Fruit fly (Drosophila melanogaster): Measurements from ENCODE around the gene CG32333.
A peak's percentile ranks its signal among the peaks of the same experiment; 100 is the strongest.

Gene CG32333

DNA sequence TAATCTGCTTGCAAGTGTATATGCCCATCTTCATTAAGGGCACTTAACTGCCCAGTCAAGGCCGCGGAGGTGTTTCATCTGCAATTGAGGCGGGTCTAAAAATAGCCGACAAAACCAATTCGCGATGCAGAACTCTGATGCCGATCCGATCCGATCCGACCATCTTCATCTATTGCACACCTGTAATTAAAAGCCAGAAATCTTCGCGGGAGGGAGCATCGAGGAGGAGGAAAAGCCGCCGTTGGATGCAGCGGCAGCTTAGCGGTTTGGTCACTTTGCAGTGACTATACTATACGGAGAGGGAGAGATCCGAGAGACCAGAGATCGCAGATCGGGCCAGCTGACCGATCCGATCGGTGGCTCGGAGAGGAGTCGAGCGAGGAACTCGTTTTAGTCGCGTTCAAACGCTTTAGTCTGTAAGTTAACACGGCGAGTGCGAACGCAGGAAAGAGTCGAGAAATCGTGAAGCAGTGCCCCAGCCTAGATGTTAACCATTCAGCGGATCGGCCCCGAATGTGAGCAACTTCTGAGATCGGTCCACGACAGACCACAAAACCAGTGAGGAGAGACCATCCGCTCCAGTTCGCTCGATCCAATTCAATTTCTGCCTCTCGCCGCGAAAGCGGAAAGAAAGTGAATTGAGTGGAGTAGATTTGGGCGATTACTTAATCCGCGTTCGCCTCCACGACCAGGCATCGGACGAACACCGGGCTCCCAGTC lies 19.5 kb upstream of the CG32333 start, which contains the start of gene tfc:
tfc (plus strand) TSS at position 389 of the 720 bp plus-strand sequence.
- TF ChIP-seq EcR (GFP tag; optimal IDR thresholded peaks at IDR 0.05) (no peak), usp (GFP tag; optimal IDR thresholded peaks at IDR 0.05) (no peak), psq (optimal IDR thresholded peaks at IDR 0.05) (no peak), Dll (optimal IDR thresholded peaks at IDR 0.05) (no peak), pan (optimal IDR thresholded peaks at IDR 0.05) (no peak), CG8478 (optimal IDR thresholded peaks at IDR 0.05) (no peak)

DNA sequence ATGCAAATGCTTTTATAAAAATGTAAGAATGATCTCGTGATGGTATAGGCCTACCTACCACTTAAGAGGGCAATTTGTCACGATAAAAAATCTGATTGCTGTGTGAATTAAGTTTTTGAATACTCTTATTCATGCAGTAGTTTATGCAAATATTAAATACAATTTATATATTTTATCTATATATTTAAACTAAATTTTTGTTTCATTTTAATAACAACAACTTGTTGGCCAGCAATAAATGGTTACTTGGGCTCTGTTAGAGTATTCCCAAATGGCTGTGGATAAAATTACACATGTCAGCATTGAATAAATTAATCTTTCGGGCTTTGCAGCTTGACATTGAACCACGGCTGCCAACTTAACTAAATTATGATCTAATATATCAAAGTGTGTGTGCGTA lies 17.2 kb upstream of the CG32333 start:
- TF ChIP-seq usp (GFP tag; optimal IDR thresholded peaks at IDR 0.05) (no peak), EcR (GFP tag; optimal IDR thresholded peaks at IDR 0.05) (no peak), CG8478 (optimal IDR thresholded peaks at IDR 0.05) (no peak), psq (optimal IDR thresholded peaks at IDR 0.05) (no peak), pan (optimal IDR thresholded peaks at IDR 0.05) (no peak), Dll (optimal IDR thresholded peaks at IDR 0.05) (no peak)

dm6 chr3L:1264998-1265397 lies 10.8 kb upstream of the CG32333 start:
- peak; percentile 57 for TF ChIP-seq pan (optimal IDR thresholded peaks at IDR 0.05)
- no peak for TF ChIP-seq usp (GFP tag; optimal IDR thresholded peaks at IDR 0.05)

DNA sequence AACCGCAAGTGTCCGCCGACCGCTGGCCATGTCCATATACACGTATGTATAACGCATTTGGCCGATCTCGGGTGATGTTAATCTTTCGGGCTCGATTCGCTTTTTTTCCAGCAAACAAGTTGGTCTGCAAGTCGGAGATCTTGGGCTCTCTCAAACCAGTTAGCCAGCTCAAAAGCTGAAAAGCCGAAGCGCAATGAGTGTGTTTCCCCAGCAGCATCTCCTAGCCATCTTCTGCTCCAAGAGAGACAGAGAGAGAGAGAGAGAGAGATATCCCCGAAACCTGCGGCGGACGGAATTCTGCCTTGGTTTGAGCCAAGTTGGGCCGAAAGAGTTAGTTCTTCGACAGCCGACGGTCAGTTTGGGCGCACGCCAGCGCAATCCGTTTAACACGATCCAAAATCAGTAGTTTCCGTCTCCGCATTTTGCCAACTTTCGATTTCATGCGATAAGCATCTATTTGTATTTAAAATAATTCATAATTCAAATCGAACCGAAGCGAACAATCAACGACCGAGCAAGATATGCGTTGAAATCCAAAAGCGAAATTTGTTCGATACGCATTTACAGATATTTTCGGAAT lies 10.2 kb upstream of the CG32333 start:
- TF ChIP-seq Dll (optimal IDR thresholded peaks at IDR 0.05) (no peak), EcR (GFP tag; optimal IDR thresholded peaks at IDR 0.05) (no peak), pan (optimal IDR thresholded peaks at IDR 0.05) (no peak), psq (optimal IDR thresholded peaks at IDR 0.05) (no peak), usp (GFP tag; optimal IDR thresholded peaks at IDR 0.05) (no peak), CG8478 (optimal IDR thresholded peaks at IDR 0.05) (no peak)

DNA sequence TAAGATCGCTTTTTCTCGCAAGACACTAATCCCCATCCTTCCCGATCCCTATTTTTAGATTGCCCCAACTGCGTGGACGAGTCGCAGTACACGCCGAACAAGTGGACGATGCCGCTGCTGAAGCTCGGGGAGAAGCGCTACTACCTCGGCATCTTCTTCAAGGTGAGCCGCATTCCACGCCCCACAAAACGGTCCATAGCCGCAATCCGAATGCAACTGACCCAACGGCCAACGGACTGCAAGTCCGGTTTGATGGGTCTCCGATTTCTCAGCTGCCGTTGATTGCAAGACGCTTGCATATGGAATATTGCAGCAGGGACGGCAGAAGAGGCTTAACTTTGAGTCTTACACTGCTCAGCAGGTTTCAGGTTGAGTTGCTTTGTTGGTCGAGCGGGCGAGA lies 6.7 kb upstream of the CG32333 start:
- TF ChIP-seq psq (optimal IDR thresholded peaks at IDR 0.05) (no peak), usp (GFP tag; optimal IDR thresholded peaks at IDR 0.05) (no peak), EcR (GFP tag; optimal IDR thresholded peaks at IDR 0.05) (no peak), Dll (optimal IDR thresholded peaks at IDR 0.05) (no peak), CG8478 (optimal IDR thresholded peaks at IDR 0.05) (no peak), pan (optimal IDR thresholded peaks at IDR 0.05) (no peak)

- TF ChIP-seq CG8478 (optimal IDR thresholded peaks at IDR 0.05), result no peak
- no peak for TF ChIP-seq psq (optimal IDR thresholded peaks at IDR 0.05)
- TF ChIP-seq Dll (optimal IDR thresholded peaks at IDR 0.05), result no peak
- TF ChIP-seq EcR (GFP tag; optimal IDR thresholded peaks at IDR 0.05), result no peak
- no peak for TF ChIP-seq usp (GFP tag; optimal IDR thresholded peaks at IDR 0.05)
- no peak for TF ChIP-seq pan (optimal IDR thresholded peaks at IDR 0.05)
Observed at dm6 chr3L:1277937-1278336, 2.2 kb downstream of the CG32333 start.

DNA sequence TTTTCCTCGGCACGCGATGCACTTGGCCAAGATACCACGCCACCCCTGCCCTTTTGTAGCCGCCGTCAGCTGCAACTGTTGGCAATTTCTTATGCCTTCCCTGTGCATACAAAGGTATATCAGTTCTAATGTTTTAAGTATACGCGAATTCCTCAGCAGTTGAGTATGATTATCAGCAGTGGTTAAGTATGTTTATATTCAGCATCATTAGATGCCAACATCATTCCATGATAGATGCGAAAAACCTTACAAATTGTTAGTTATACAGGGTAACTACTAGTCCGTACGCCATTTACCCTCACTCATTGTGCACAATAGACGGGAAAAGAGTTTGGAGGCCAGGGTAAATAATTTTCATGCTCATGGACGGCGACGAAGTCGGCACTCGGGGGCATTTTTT lies 3.9 kb downstream of the CG32333 start:
- no peak for TF ChIP-seq EcR (GFP tag; optimal IDR thresholded peaks at IDR 0.05)
- TF ChIP-seq CG8478 (optimal IDR thresholded peaks at IDR 0.05), result no peak
- no peak for TF ChIP-seq psq (optimal IDR thresholded peaks at IDR 0.05)
- no peak for TF ChIP-seq usp (GFP tag; optimal IDR thresholded peaks at IDR 0.05)
- no peak for TF ChIP-seq Dll (optimal IDR thresholded peaks at IDR 0.05)
- TF ChIP-seq pan (optimal IDR thresholded peaks at IDR 0.05), result no peak

DNA sequence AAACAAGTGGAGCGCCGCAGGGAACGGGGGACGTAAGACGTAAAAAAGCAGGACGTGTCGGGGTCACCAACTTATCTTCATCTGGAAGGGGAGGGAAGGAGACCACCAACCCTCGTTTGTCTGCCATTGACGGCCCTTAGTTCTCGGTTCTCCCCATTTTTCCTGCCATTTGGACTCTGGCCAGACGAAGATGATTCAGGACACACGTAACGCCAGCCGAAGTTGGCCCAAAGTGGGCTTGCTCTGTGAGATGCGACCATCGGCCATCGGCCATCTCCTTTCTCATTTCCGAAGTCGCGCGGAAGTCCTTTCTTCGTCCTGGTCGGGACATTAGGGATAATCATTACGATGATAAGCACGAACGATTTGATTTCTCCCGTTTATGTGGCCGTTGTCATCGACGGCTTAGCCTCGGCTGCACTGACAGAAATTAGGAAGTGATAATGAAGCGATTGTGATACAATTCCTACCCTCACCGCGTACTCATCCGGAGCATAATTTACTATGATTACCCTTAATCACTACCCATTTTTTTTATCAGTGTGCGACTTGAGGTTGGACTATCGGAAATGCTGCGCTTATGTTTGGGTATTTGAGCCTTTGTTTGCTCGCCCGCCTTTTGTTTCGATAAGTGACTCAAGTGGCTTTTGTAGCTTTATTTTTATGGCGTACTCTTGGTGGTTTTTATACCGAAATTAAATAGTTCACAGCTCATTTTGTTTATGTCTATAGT lies 5.3 kb downstream of the CG32333 start:
- TF ChIP-seq usp (GFP tag; optimal IDR thresholded peaks at IDR 0.05) (no peak), psq (optimal IDR thresholded peaks at IDR 0.05) (no peak), Dll (optimal IDR thresholded peaks at IDR 0.05) (no peak), CG8478 (optimal IDR thresholded peaks at IDR 0.05) (no peak), EcR (GFP tag; optimal IDR thresholded peaks at IDR 0.05) (no peak), pan (optimal IDR thresholded peaks at IDR 0.05) (no peak)

- no peak for TF ChIP-seq CG8478 (optimal IDR thresholded peaks at IDR 0.05)
- no peak for TF ChIP-seq psq (optimal IDR thresholded peaks at IDR 0.05)
- TF ChIP-seq Dll (optimal IDR thresholded peaks at IDR 0.05), result no peak
- no peak for TF ChIP-seq usp (GFP tag; optimal IDR thresholded peaks at IDR 0.05)
- TF ChIP-seq pan (optimal IDR thresholded peaks at IDR 0.05), result no peak
Observed at dm6 chr3L:1294835-1295234, 19.1 kb downstream of the CG32333 start.

DNA sequence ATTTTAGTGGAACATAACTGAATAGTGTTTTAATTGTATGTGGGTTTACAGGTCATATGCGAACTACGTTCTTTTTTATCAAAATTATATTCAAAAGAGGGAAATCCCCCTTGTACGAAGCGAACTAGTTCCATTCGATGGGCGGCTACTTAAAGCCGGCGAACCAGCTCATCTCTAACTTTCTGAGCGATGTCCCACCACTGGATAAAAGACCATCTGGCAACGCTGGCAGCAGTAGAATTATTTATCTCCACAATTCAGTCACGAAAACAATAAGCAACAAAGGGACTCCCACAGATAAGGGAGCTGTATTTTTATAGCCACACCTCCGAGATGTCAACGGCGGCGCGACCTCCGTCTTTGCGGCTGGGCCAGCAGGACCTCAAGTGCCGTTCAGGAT lies 19.9 kb downstream of the CG32333 start, which contains the start of gene Rabex-5:
Rabex-5 (plus strand) TSS at position 221 of the 400 bp plus-strand sequence.
- TF ChIP-seq pan (optimal IDR thresholded peaks at IDR 0.05) (no peak), psq (optimal IDR thresholded peaks at IDR 0.05) (no peak), EcR (GFP tag; optimal IDR thresholded peaks at IDR 0.05) (no peak), CG8478 (optimal IDR thresholded peaks at IDR 0.05) (no peak), Dll (optimal IDR thresholded peaks at IDR 0.05) (no peak), usp (GFP tag; optimal IDR thresholded peaks at IDR 0.05) (no peak)

- TF ChIP-seq usp (GFP tag; optimal IDR thresholded peaks at IDR 0.05) (no peak), Dll (optimal IDR thresholded peaks at IDR 0.05) (no peak), CG8478 (optimal IDR thresholded peaks at IDR 0.05) (no peak), pan (optimal IDR thresholded peaks at IDR 0.05) (no peak), psq (optimal IDR thresholded peaks at IDR 0.05) (no peak), EcR (GFP tag; optimal IDR thresholded peaks at IDR 0.05) (no peak)
Observed at dm6 chr3L:1298509-1298908, 22.8 kb downstream of the CG32333 start, which contains the start of gene scf. TSS of gene scf (plus strand) at chr3L:1298672.

dm6 chr3L:1300076-1300635 lies 24.4 kb downstream of the CG32333 start:
- TF ChIP-seq pan (optimal IDR thresholded peaks at IDR 0.05) (no peak), CG8478 (optimal IDR thresholded peaks at IDR 0.05) (no peak), EcR (GFP tag; optimal IDR thresholded peaks at IDR 0.05) (no peak), psq (optimal IDR thresholded peaks at IDR 0.05) (no peak)

Measured in whole organism.